Worm (Caenorhabditis elegans) whole organism, early embryonic: ENCODE measurements around the gene fbxa-98.

Experiments used
- B0310.2 ChIP-seq: sonication (generic microtip); optimal IDR thresholded peaks from 2 replicates; lab custom pipeline; 2016; ENCODE audit warnings: mild to moderate bottlenecking, missing genetic modification characterization, missing compliant biosample characterization
- F13C5.2 ChIP-seq: sonication (generic microtip); optimal IDR thresholded peaks from 2 replicates; lab custom pipeline; 2017; ENCODE audit warnings: mild to moderate bottlenecking, missing genetic modification characterization, inconsistent platforms, missing compliant biosample characterization
- aly-1 ChIP-seq: sonication (generic microtip); optimal IDR thresholded peaks from 2 replicates; lab custom pipeline; 2016; ENCODE audit warnings: missing genetic modification characterization, missing compliant biosample characterization
- ama-1 ChIP-seq: fragments of 150-350 bp; optimal IDR thresholded peaks from 2 replicates; lab custom pipeline; 2014
- ceh-13 ChIP-seq: fragments of 200-800 bp; sonication (Bioruptor generic); optimal IDR thresholded peaks from 2 replicates; lab custom pipeline; 2018; ENCODE audit warnings: mild to moderate bottlenecking, missing genetic modification characterization, missing compliant biosample characterization
- ceh-36 ChIP-seq: sonication (generic microtip); optimal IDR thresholded peaks from 2 replicates; lab custom pipeline; 2016; ENCODE audit warnings: missing genetic modification characterization, inconsistent platforms, missing compliant biosample characterization
- ets-7 ChIP-seq: sonication (generic microtip); optimal IDR thresholded peaks from 2 replicates; lab custom pipeline; 2016; ENCODE audit warnings: missing genotype, missing genetic modification characterization, missing compliant biosample characterization
- flt-1 ChIP-seq: fragments of 200-800 bp; sonication (Bioruptor generic); IDR thresholded peaks from 2 replicates; pipeline ENCODE4 v1.3.6; 2022; ENCODE audit warnings: missing genetic modification characterization, missing compliant biosample characterization
- hmbx-1 ChIP-seq: sonication (generic microtip); optimal IDR thresholded peaks from 2 replicates; lab custom pipeline; 2016; ENCODE audit warnings: mild to moderate bottlenecking, missing genetic modification characterization, missing compliant biosample characterization
- hmg-4 ChIP-seq: fragments of 200-800 bp; sonication (Bioruptor generic); optimal IDR thresholded peaks from 2 replicates; lab custom pipeline; 2018; ENCODE audit warnings: mild to moderate bottlenecking, missing genetic modification characterization, missing compliant biosample characterization
- hnd-1 ChIP-seq: sonication (generic microtip); optimal IDR thresholded peaks from 2 replicates; lab custom pipeline; 2016; ENCODE audit warnings: missing genetic modification characterization, missing compliant biosample characterization
- pes-1 ChIP-seq: fragments of 200-800 bp; sonication (Bioruptor generic); IDR thresholded peaks from 2 replicates; pipeline ENCODE4 v1.3.6; 2022; ENCODE audit warnings: missing genetic modification reagents, missing genetic modification characterization, missing compliant biosample characterization
- scrt-1 ChIP-seq: fragments of 200-800 bp; sonication (Bioruptor generic); IDR thresholded peaks from 2 replicates; pipeline ENCODE4 v1.3.6; 2022; ENCODE audit warnings: missing genetic modification characterization, missing compliant biosample characterization
- sea-1 ChIP-seq: fragments of 200-800 bp; sonication (Bioruptor generic); conservative IDR thresholded peaks from 2 replicates; pipeline ENCODE4 v1.3.6; 2022; ENCODE audit warnings: missing genetic modification characterization, missing compliant biosample characterization
- tbx-11 ChIP-seq: fragments of 200-800 bp; sonication (Bioruptor generic); IDR thresholded peaks from 2 replicates; pipeline ENCODE4 v1.3.6; 2022; ENCODE audit warnings: missing genetic modification characterization, missing compliant biosample characterization
- tbx-37 ChIP-seq: fragments of 200-800 bp; sonication (Bioruptor generic); conservative IDR thresholded peaks from 2 replicates; pipeline ENCODE4 v1.3.6; 2022; ENCODE audit warnings: missing genetic modification reagents, missing genetic modification characterization, missing compliant biosample characterization
- tra-4 ChIP-seq: sonication (generic microtip); optimal IDR thresholded peaks from 2 replicates; lab custom pipeline; 2017; ENCODE audit warnings: missing genetic modification characterization, missing compliant biosample characterization

Gene fbxa-98

DNA sequence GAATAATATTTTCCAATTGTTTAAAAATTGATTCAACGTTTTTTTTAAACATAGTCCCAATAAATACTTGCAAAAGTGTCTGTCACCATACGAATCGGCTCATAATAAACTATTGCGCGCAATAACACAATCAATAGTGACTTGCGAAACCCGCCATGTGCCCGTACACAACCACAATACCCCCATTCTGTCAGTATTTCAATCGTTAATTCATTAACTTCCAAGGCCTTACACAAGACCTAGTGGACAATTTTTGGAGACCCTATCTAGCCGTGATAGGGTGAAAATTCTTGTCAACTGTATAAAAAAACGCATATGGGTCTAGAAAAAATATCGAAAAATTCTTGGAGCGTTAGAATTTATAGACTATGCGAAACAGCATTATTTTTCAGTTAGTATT is 32.6 kb upstream of the fbxa-98 start:
- TF ChIP-seq flt-1 (GFP tag; lab: Robert Waterston, UW) = no peak
- TF ChIP-seq hmbx-1 = no peak
- TF ChIP-seq aly-1 (tag; lab: Kevin White, UChicago) = no peak
- no peak for TF ChIP-seq sea-1 (GFP tag; lab: Robert Waterston, UW)
- TF ChIP-seq B0310.2 (tag; lab: Kevin White, UChicago) = no peak
- no peak for TF ChIP-seq pes-1 (GFP tag; lab: Robert Waterston, UW)

DNA sequence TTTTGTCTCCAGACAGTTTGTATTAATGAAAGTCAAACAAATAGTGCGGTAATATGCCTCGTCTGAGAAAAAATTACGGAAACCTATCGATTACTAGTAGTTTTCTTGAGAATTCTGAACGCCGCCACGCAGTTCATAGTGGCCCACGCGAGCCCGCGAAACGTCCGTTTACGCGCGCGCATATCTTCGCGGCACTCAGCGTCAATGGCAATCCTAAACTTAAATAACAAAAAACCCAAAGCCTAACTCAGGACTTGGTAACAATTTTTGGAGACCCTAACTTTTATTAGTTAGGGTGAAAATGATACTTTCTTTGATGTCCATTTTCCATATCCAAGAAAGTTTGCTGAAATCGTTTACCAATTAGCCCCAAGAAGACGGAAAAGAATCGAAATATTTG is 31.8 kb upstream of the fbxa-98 start:
- TF ChIP-seq tra-4 (tag; lab: Kevin White, UChicago) (no peak), hnd-1 (tag; lab: Kevin White, UChicago) (no peak), flt-1 (GFP tag; lab: Robert Waterston, UW) (no peak), B0310.2 (tag; lab: Kevin White, UChicago) (no peak), pes-1 (GFP tag; lab: Robert Waterston, UW) (no peak), ama-1 (lab: Kevin White, UChicago) (no peak), hmg-4 (GFP tag; lab: Kevin White, UChicago) (no peak), ets-7 (tag; lab: Kevin White, UChicago) (no peak), tbx-37 (GFP tag; lab: Robert Waterston, UW) (no peak), aly-1 (tag; lab: Kevin White, UChicago) (no peak), hmbx-1 (no peak), scrt-1 (GFP tag; lab: Robert Waterston, UW) (no peak), tbx-11 (GFP tag; lab: Robert Waterston, UW) (no peak), F13C5.2 (tag; lab: Kevin White, UChicago) (no peak), sea-1 (GFP tag; lab: Robert Waterston, UW) (no peak)

DNA sequence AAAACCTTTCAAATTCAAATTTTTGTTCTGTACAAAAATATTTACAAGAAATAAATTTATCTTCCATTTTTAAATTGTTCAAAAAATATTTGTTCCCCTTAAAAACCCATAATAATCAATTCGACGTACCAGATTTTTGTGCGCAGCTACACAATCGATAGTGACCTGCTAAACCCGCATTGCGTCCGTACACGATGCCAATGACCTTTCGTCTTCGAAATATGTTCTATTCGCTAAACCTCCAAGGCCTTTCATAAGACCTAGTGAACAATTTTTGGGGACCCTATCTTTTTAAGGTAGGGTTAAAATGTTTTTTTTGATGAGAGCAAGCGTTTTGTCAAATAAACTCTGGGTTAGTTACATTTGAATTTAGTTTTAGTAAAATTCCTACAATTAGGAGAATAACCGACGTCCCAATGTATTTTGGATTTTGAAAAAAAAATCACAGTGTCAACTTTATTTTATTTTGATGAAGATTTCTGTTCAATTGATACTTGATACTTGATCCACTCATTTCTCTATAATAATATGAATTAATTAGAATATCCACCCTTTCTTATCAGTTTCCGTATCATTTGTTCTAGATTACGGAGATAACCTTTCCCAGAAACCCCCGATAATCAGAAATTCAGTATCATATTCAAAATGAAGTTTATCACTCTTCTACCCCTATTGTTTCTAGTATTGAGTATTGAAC is 31.1 kb upstream of the fbxa-98 start, which contains the start of gene Y45F10B.59:
Gene Y45F10B.59, plus strand, starts transcription at position 647 of the 697 bp plus-strand sequence.
- no peak for TF ChIP-seq F13C5.2 (tag; lab: Kevin White, UChicago)

DNA sequence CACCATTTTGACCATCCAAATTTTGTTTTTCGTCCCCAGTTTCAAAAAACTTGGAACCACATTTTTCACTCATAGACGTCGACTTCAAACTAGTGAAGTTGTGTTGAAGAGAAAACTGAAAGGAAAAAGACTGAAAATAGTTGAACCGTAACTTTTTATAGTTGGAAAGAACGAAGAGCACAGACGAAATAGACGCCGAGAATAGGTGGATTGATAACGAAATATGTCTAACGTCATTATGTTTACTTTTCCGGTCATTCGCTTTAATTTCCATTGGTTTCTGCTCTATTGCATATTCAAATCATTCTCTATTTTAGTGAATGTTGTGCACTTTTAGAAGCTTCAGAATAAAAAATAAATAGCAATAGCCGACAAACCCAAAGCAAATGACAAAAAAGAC is 23.5 kb upstream of the fbxa-98 start, which contains the start of gene C08F11.13:
Gene C08F11.13, minus strand, starts transcription at position 138 of the 400 bp plus-strand sequence.
- TF ChIP-seq scrt-1 (GFP tag; lab: Robert Waterston, UW) (no peak), hnd-1 (tag; lab: Kevin White, UChicago) (no peak), ceh-13 (GFP tag; lab: Kevin White, UChicago) (no peak), B0310.2 (tag; lab: Kevin White, UChicago) (no peak), hmg-4 (GFP tag; lab: Kevin White, UChicago) (no peak), ets-7 (tag; lab: Kevin White, UChicago) (no peak), F13C5.2 (tag; lab: Kevin White, UChicago) (no peak), tra-4 (tag; lab: Kevin White, UChicago) (no peak)

DNA sequence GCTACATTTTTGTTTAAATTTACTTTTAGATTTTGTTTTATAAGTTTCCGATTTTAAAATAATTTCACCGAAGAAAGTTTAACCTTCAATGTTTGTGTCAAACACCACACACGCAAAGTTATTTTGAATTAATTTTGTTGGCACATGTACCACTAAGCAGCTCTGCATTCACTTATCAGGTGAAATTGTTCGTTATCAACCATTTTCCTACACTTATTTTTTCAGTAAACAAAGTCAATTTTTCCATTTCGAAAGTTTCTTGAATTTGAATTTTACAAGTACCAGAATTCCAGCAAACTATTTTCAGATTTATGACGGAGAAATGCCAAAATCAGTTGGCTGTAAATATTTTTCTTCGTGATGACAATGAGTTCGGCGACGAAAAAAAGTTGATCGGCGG is 14.0 kb upstream of the fbxa-98 start, which contains the start of gene C08F11.3:
Gene C08F11.3, plus strand, starts transcription at position 301 of the 400 bp plus-strand sequence.
- TF ChIP-seq ets-7 (tag; lab: Kevin White, UChicago) (no peak), hmbx-1 (no peak), scrt-1 (GFP tag; lab: Robert Waterston, UW) (no peak), F13C5.2 (tag; lab: Kevin White, UChicago) (no peak), aly-1 (tag; lab: Kevin White, UChicago) (no peak), ceh-36 (tag; lab: Kevin White, UChicago) (no peak), tbx-37 (GFP tag; lab: Robert Waterston, UW) (no peak), hnd-1 (tag; lab: Kevin White, UChicago) (no peak), pes-1 (GFP tag; lab: Robert Waterston, UW) (no peak), B0310.2 (tag; lab: Kevin White, UChicago) (no peak), ceh-13 (GFP tag; lab: Kevin White, UChicago) (no peak), flt-1 (GFP tag; lab: Robert Waterston, UW) (no peak), tra-4 (tag; lab: Kevin White, UChicago) (no peak), hmg-4 (GFP tag; lab: Kevin White, UChicago) (no peak), tbx-11 (GFP tag; lab: Robert Waterston, UW) (no peak), sea-1 (GFP tag; lab: Robert Waterston, UW) (no peak), ama-1 (lab: Kevin White, UChicago) (no peak)

DNA sequence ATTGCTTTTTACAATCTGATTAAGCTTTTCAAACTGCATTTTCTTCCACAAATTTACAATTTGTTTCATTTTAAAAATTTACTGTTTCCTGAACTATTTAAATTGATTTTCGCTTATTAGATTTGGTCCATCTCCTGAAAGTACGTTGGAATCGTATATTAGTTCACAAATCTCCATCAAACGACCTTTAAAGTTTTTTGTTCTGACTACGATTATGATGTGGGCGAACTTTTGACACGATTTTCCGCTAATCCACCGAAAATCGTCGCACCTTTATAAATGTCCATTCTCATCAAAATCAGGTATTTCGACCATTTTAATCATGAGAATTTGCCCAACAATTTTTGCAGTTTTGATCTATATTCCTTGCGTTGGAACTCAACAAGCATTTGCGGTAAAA is 9.7 kb upstream of the fbxa-98 start, which contains the start of gene C08F11.1:
Gene C08F11.1, plus strand, starts transcription at position 301 of the 400 bp plus-strand sequence.
- TF ChIP-seq hnd-1 (tag; lab: Kevin White, UChicago) = no peak
- no peak for TF ChIP-seq ceh-13 (GFP tag; lab: Kevin White, UChicago)
- TF ChIP-seq tbx-37 (GFP tag; lab: Robert Waterston, UW) = no peak
- no peak for TF ChIP-seq B0310.2 (tag; lab: Kevin White, UChicago)
- no peak for TF ChIP-seq scrt-1 (GFP tag; lab: Robert Waterston, UW)
- TF ChIP-seq hmg-4 (GFP tag; lab: Kevin White, UChicago) = no peak
- no peak for TF ChIP-seq aly-1 (tag; lab: Kevin White, UChicago)
- TF ChIP-seq ets-7 (tag; lab: Kevin White, UChicago) = no peak
- TF ChIP-seq tra-4 (tag; lab: Kevin White, UChicago) = no peak
- TF ChIP-seq F13C5.2 (tag; lab: Kevin White, UChicago) = no peak
- TF ChIP-seq ceh-36 (tag; lab: Kevin White, UChicago) = no peak
- TF ChIP-seq flt-1 (GFP tag; lab: Robert Waterston, UW) = no peak
- no peak for TF ChIP-seq hmbx-1
- no peak for TF ChIP-seq tbx-11 (GFP tag; lab: Robert Waterston, UW)
- TF ChIP-seq ama-1 (lab: Kevin White, UChicago) = no peak
- TF ChIP-seq sea-1 (GFP tag; lab: Robert Waterston, UW) = no peak
- no peak for TF ChIP-seq pes-1 (GFP tag; lab: Robert Waterston, UW)
